Worm (Caenorhabditis elegans) whole organism, L4/young adult: ENCODE results near the gene flp-12.

Experiments
- W03F9.2 ChIP-seq: fragments of 150-350 bp; optimal IDR thresholded peaks from 2 replicates; lab custom pipeline; 2014; ENCODE audit warnings: missing biosample characterization, missing genetic modification characterization
- dao-5 ChIP-seq: sonication (generic microtip); optimal IDR thresholded peaks from 2 replicates; lab custom pipeline; 2016; ENCODE audit warnings: missing genotype, missing genetic modification characterization, moderate library complexity, missing compliant biosample characterization
- him-1 ChIP-seq: sonication (generic microtip); optimal IDR thresholded peaks from 2 replicates; lab custom pipeline; 2016; ENCODE audit warnings: missing genotype, missing genetic modification reagents, missing genetic modification characterization, missing compliant biosample characterization

Gene flp-12

ce11 chrX:4548929-4549328, 43.2 kb downstream of the flp-12 start:
- no peak for TF ChIP-seq W03F9.2 (tag; lab: Kevin White, UChicago)
- no peak for TF ChIP-seq him-1
- no peak for TF ChIP-seq dao-5 (tag; lab: Kevin White, UChicago)

ce11 chrX:4544543-4544942, 47.6 kb downstream of the flp-12 start, which contains the start of gene C07A12.2:
TSS of gene C07A12.2 (plus strand) at chrX:4544843.
- TF ChIP-seq dao-5 (tag; lab: Kevin White, UChicago), result no peak
- no peak for TF ChIP-seq him-1
- TF ChIP-seq W03F9.2 (tag; lab: Kevin White, UChicago), result no peak
